Worm (Caenorhabditis elegans): Measurements from ENCODE around the gene C01G10.7.
"Not testable (repeated sequence)": the region's sequence is repeated elsewhere in the genome, so short reads cannot be mapped to it uniquely, and the experiment has no call there.

The C01G10.7 gene

ce11 chrV:15099447-15099846, 13.9 kb downstream of the C01G10.7 start, which contains the start of gene C01G10.1:
TSS of gene C01G10.1 (plus strand) at chrV:15099747.
- TF ChIP-seq snu-23 (GFP tag; optimal IDR thresholded peaks at IDR 0.05) = no peak
- no peak for TF ChIP-seq ets-5 (GFP tag; IDR thresholded peaks at IDR 0.05)
- TF ChIP-seq nhr-77 (tag; optimal IDR thresholded peaks at IDR 0.05) = no peak
- TF ChIP-seq pqm-1 (tag; optimal IDR thresholded peaks at IDR 0.05) = no peak

ce11 chrV:15105893-15106598, 20.5 kb downstream of the C01G10.7 start, which contains the start of gene C01G10.14:
TSS of gene C01G10.14 (minus strand) at chrV:15105943.
- TF ChIP-seq sptf-1 (tag; optimal IDR thresholded peaks at IDR 0.05); dpl-1 (GFP tag; optimal IDR thresholded peaks at IDR 0.05); fkh-8 (tag; optimal IDR thresholded peaks at IDR 0.05): not testable (repeated sequence)

- TF ChIP-seq snpc-4 (tag; optimal IDR thresholded peaks at IDR 0.05) = no peak
These were observed 23.7 kb downstream of the C01G10.7 start, which contains the start of gene Y75B12A.2 for ce11 chrV:15109260-15109659. TSS of gene Y75B12A.2 (plus strand) at chrV:15109560.

- TF ChIP-seq elt-3 (tag; optimal IDR thresholded peaks at IDR 0.05) = no peak
- TF ChIP-seq nhr-90 (tag; optimal IDR thresholded peaks at IDR 0.05; ENCODE audit: poor library complexity) = no peak
- no peak for TF ChIP-seq sup-37 (GFP tag; optimal IDR thresholded peaks at IDR 0.05)
- TF ChIP-seq snpc-4 (tag; optimal IDR thresholded peaks at IDR 0.05) = no peak
- no peak for TF ChIP-seq nhr-237 (tag; optimal IDR thresholded peaks at IDR 0.05)
- TF ChIP-seq unc-30 (tag; optimal IDR thresholded peaks at IDR 0.05) = no peak
- no peak for TF ChIP-seq efl-3 (GFP tag; optimal IDR thresholded peaks at IDR 0.05)
- no peak for TF ChIP-seq unc-130 (tag; optimal IDR thresholded peaks at IDR 0.05)
- no peak for TF ChIP-seq nhr-85 (tag)
- TF ChIP-seq sox-4 (tag; optimal IDR thresholded peaks at IDR 0.05) = no peak
- TF ChIP-seq unc-62 (GFP tag; optimal IDR thresholded peaks at IDR 0.05) = no peak
- TF ChIP-seq dpl-1 (GFP tag; optimal IDR thresholded peaks at IDR 0.05) = no peak
- no peak for TF ChIP-seq dsc-1 (tag; optimal IDR thresholded peaks at IDR 0.05)
- TF ChIP-seq fkh-8 (tag; optimal IDR thresholded peaks at IDR 0.05) = no peak
- no peak for TF ChIP-seq fos-1 (tag; optimal IDR thresholded peaks at IDR 0.05)
- no peak for TF ChIP-seq ama-1 (optimal IDR thresholded peaks at IDR 0.05)
- no peak for TF ChIP-seq lir-3 (tag; optimal IDR thresholded peaks at IDR 0.05; ENCODE audit: poor library complexity)
- TF ChIP-seq ceh-82 (tag; optimal IDR thresholded peaks at IDR 0.05) = no peak
- no peak for TF ChIP-seq irx-1 (tag; optimal IDR thresholded peaks at IDR 0.05)
These were observed 26.1 kb downstream of the C01G10.7 start, which contains the start of gene T01G5.7 for ce11 chrV:15111660-15112059. TSS of gene T01G5.7 (plus strand) at chrV:15111960.

ce11 chrV:15113992-15114391, 28.4 kb downstream of the C01G10.7 start, which contains the start of gene T01G5.6:
TSS of gene T01G5.6 (minus strand) at chrV:15114092.
- TF ChIP-seq lir-3 (tag; optimal IDR thresholded peaks at IDR 0.05; ENCODE audit: poor library complexity) = no peak
- no peak for TF ChIP-seq nhr-76 (tag; optimal IDR thresholded peaks at IDR 0.05)
- no peak for TF ChIP-seq tlp-1 (tag; optimal IDR thresholded peaks at IDR 0.05)
- no peak for TF ChIP-seq Y116A8C.19 (tag; optimal IDR thresholded peaks at IDR 0.05; ENCODE audit: borderline replicate concordance)
- no peak for TF ChIP-seq ztf-4 (tag; optimal IDR thresholded peaks at IDR 0.05)
- no peak for TF ChIP-seq alr-1 (tag; optimal IDR thresholded peaks at IDR 0.05; ENCODE audit: borderline replicate concordance)

ce11 chrV:15115968-15116367, 30.4 kb downstream of the C01G10.7 start, which contains the start of gene T01G5.8:
TSS of gene T01G5.8 (plus strand) at chrV:15116268.
- TF ChIP-seq nhr-90 (tag; optimal IDR thresholded peaks at IDR 0.05; ENCODE audit: poor library complexity); zip-4 (GFP tag; optimal IDR thresholded peaks at IDR 0.05); lin-15B (tag; optimal IDR thresholded peaks at IDR 0.05): not testable (repeated sequence)

Measured in whole organism, L1 larva.